Worm (Caenorhabditis elegans): ENCODE measurements around the gene gst-39.

DNA sequence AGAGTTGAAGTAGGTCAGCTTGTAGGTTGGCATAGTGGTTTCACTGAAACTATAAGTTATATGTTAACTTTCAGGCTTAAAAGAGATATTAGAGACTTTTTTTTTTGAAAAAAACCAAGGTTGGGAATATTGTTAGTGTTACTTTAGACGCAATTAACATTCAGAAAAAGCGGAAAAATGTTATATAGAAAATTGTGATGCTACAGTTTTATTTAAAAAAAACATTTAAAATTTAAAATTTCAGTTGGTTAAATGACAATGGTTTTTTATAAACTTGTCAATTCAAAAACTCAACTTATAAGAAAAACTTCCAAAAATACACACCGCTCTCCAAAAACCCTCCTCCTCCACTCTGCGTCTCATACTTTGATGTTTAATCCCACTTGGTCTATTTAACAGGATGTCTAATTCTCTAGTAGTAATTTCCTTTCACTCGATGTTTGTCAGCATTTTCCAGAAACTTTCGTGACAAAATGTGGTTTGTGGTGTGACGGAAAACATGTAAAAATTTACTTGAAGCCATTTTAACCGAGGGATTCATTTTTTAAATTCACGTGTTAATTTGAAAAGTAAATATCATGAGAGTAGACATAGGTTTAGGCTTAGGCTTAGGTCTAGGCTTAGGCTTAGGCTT, 3.3 kb upstream of the gst-39 start, which contains the start of gene gst-31:
- TF ChIP-seq ahr-1 (tag; optimal IDR thresholded peaks at IDR 0.05) (no peak), elt-2 (tag; optimal IDR thresholded peaks at IDR 0.05) (no peak), sox-2 (GFP tag; IDR thresholded peaks at IDR 0.05) (no peak), rnt-1 (tag; optimal IDR thresholded peaks at IDR 0.05) (no peak), ceh-9 (tag; optimal IDR thresholded peaks at IDR 0.05) (no peak), ceh-48 (tag; optimal IDR thresholded peaks at IDR 0.05) (no peak), tbx-2 (tag; optimal IDR thresholded peaks at IDR 0.05) (no peak), ceh-14 (tag; optimal IDR thresholded peaks at IDR 0.05) (no peak)
